Fruit fly (Drosophila melanogaster) whole organism, prepupa: ENCODE results near the gene me31B.

Source experiments
- CG10669 ChIP-seq: fragments of 200-800 bp; sonication (Bioruptor generic); optimal IDR thresholded peaks from 3 replicates; lab custom pipeline; 2018; ENCODE audit warnings: missing biosample characterization, mild to moderate bottlenecking, missing genetic modification characterization, moderate library complexity
- CG6163 ChIP-seq: fragments of 200-800 bp; sonication (Bioruptor generic); IDR thresholded peaks from 3 replicates; pipeline ENCODE4 v1.3.6; 2022; ENCODE audit warnings: missing biosample characterization, missing genetic modification characterization
- Gug ChIP-seq: fragments of 200-800 bp; sonication (Bioruptor generic); IDR thresholded peaks from 2 replicates; pipeline ENCODE4 v1.3.6; 2022; ENCODE audit warnings: missing biosample characterization, missing genetic modification characterization

dm6 chr2L:10232827-10233226 is 6.3 kb upstream of the me31B start:
- no peak for TF ChIP-seq CG6163 (GFP tag; lab: Robert Waterston, UW)
- no peak for TF ChIP-seq Gug (GFP tag; lab: Robert Waterston, UW)
- TF ChIP-seq CG10669 = no peak
